Worm (Caenorhabditis elegans) whole organism, L4 larva: ENCODE results near the gene bath-45.
A peak's percentile ranks its signal among the peaks of the same experiment; 100 is the strongest.

Source experiments
- R02D3.7 ChIP-seq: fragments of 150-350 bp; sonication (generic microtip); optimal IDR thresholded peaks from 3 replicates; lab custom pipeline; 2014; ENCODE audit warnings: missing biosample characterization, missing genetic modification characterization
- Y48G9A.11 ChIP-seq: fragments of 200-800 bp; sonication (Bioruptor generic); IDR thresholded peaks from 2 replicates; pipeline ENCODE4 v1.3.6; 2022; ENCODE audit warnings: missing genetic modification reagents, missing genetic modification characterization, missing compliant biosample characterization
- aha-1 ChIP-seq: fragments of 150-350 bp; peaks from one replicate; lab custom pipeline; 2014; ENCODE audit warnings: missing biosample characterization, missing genetic modification characterization
- ama-1 ChIP-seq: fragments of 150-350 bp; optimal IDR thresholded peaks from 2 replicates; lab custom pipeline; 2014; ENCODE audit warnings: inconsistent platforms, mixed read lengths
- daf-8 ChIP-seq: fragments of 200-800 bp; sonication (Bioruptor generic); IDR thresholded peaks from 2 replicates; pipeline ENCODE4 v1.3.6; 2022; ENCODE audit warnings: missing genetic modification characterization, missing compliant biosample characterization
- dpl-1 ChIP-seq: fragments of 150-350 bp; optimal IDR thresholded peaks from 2 replicates; lab custom pipeline; 2014; ENCODE audit warnings: missing biosample characterization, missing genetic modification reagents, missing genetic modification characterization
- egl-27 ChIP-seq: sonication (generic microtip); optimal IDR thresholded peaks from 3 replicates; lab custom pipeline; 2017; ENCODE audit warnings: missing biosample characterization, missing genetic modification reagents, missing genetic modification characterization
- egl-43 ChIP-seq: fragments of 200-800 bp; sonication (Bioruptor generic); IDR thresholded peaks from 2 replicates; pipeline ENCODE4 v1.3.6; 2022; ENCODE audit warnings: missing genetic modification reagents, missing genetic modification characterization, missing compliant biosample characterization
- fkh-10 ChIP-seq: fragments of 150-350 bp; optimal IDR thresholded peaks from 2 replicates; lab custom pipeline; 2014; ENCODE audit warnings: missing biosample characterization, missing genetic modification reagents, missing genetic modification characterization
- lin-15B ChIP-seq: fragments of 150-350 bp; sonication (generic microtip); optimal IDR thresholded peaks from 3 replicates; lab custom pipeline; 2014; ENCODE audit warnings: missing biosample characterization, missing genetic modification characterization
- lin-38 ChIP-seq: fragments of 200-800 bp; sonication (Bioruptor generic); IDR thresholded peaks from 2 replicates; pipeline ENCODE4 v1.3.6; 2022; ENCODE audit warnings: missing genetic modification reagents, missing genetic modification characterization, missing compliant biosample characterization
- mes-2 ChIP-seq: sonication (generic microtip); optimal IDR thresholded peaks from 2 replicates; lab custom pipeline; 2016; ENCODE audit warnings: missing genotype, mild to moderate bottlenecking, missing genetic modification characterization, missing compliant biosample characterization; ENCODE audit not compliant: poor library complexity, severe bottlenecking
- nhr-102 ChIP-seq: sonication (generic microtip); optimal IDR thresholded peaks from 2 replicates; lab custom pipeline; 2016; ENCODE audit warnings: mild to moderate bottlenecking, missing genetic modification characterization, moderate library complexity, missing compliant biosample characterization
- nhr-237 ChIP-seq: sonication (generic microtip); optimal IDR thresholded peaks from 2 replicates; lab custom pipeline; 2017; ENCODE audit warnings: missing biosample characterization, missing genetic modification characterization
- nhr-25 ChIP-seq: sonication (generic microtip); optimal IDR thresholded peaks from 2 replicates; lab custom pipeline; 2017; ENCODE audit warnings: missing genetic modification characterization, mild to moderate bottlenecking, missing compliant biosample characterization, antibody characterized with exemption, moderate library complexity, borderline replicate concordance; ENCODE audit not compliant: insufficient read depth
- nhr-28 ChIP-seq: fragments of 150-350 bp; optimal IDR thresholded peaks from 2 replicates; lab custom pipeline; 2014; ENCODE audit warnings: missing biosample characterization, missing genetic modification characterization
- nhr-6 ChIP-seq: fragments of 150-350 bp; optimal IDR thresholded peaks from 2 replicates; lab custom pipeline; 2014; ENCODE audit warnings: missing biosample characterization, missing genetic modification characterization
- nhr-77 ChIP-seq: fragments of 150-350 bp; optimal IDR thresholded peaks from 2 replicates; lab custom pipeline; 2014; ENCODE audit warnings: missing biosample characterization, missing genetic modification characterization
- set-16 ChIP-seq: fragments of 200-800 bp; sonication (Bioruptor generic); IDR thresholded peaks from 2 replicates; pipeline ENCODE4 v1.3.6; 2022; ENCODE audit warnings: missing genetic modification reagents, missing genetic modification characterization, missing compliant biosample characterization
- spr-1 ChIP-seq: sonication (generic microtip); optimal IDR thresholded peaks from 2 replicates; lab custom pipeline; 2016; ENCODE audit warnings: mild to moderate bottlenecking, missing genetic modification characterization, missing compliant biosample characterization
- unc-39 ChIP-seq: sonication (generic microtip); optimal IDR thresholded peaks from 2 replicates; lab custom pipeline; 2017; ENCODE audit warnings: missing biosample characterization, missing genetic modification characterization
- unc-62 ChIP-seq, 3 experiments: fragments of 150-350 bp in 1 of 3; sonication (generic microtip); optimal IDR thresholded peaks in 2 of 3; peaks in 1 of 3; 1 replicate in 1 of 3; 2 replicates in 2 of 3; lab custom pipeline; 2014 to 2017; ENCODE audit warnings: missing biosample characterization in 3 of 3, missing genetic modification characterization in 3 of 3, missing genetic modification reagents in 3 of 3, missing genotype in 1 of 3
- vab-7 ChIP-seq: fragments of 200-800 bp; sonication (Bioruptor generic); IDR thresholded peaks from 2 replicates; pipeline ENCODE4 v1.3.6; 2022; ENCODE audit warnings: missing genetic modification reagents, missing genetic modification characterization, missing compliant biosample characterization
- ztf-11 ChIP-seq: fragments of 150-350 bp; optimal IDR thresholded peaks from 2 replicates; lab custom pipeline; 2014; ENCODE audit warnings: missing biosample characterization, missing genetic modification characterization

bath-45 gene

ce11 chrII:13083752-13084214 lies 39.0 kb upstream of the bath-45 start, which contains the start of the genes Y81G3A.1 and gcn-2:
Gene Y81G3A.1 (minus strand): TSS chrII:13083926.
Gene gcn-2 (plus strand): TSS chrII:13084164.
- peak; percentile 58 for TF ChIP-seq lin-38 (GFP tag; lab: Robert Waterston, UW)
- peak; percentile 96 for TF ChIP-seq dpl-1
- TF ChIP-seq mes-2: peak; percentile 82
- TF ChIP-seq aha-1: no peak
- TF ChIP-seq nhr-6: peak; percentile 2

DNA sequence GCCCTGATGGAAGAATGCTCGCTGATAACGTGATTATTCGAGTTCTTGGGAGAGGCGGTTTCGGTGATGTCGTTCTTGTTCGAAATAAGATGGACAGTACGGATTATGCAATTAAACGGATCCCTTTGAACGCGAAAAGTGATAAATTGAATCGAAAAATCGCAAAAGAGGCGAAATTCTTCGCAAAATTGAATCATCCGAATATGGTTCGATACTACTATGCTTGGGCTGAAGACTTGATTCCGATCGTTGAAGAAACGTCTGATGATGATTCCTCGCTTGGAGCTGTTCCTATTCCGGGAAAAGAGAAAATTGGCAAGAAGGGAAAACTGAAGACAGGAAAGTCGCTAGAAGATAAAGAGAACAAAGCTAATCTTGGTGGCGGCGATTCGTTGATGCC lies 36.9 kb upstream of the bath-45 start:
- no peak for TF ChIP-seq lin-15B
- TF ChIP-seq nhr-25 (tag; lab: Kevin White, UChicago): no peak
- no peak for TF ChIP-seq ama-1 (lab: Kevin White, UChicago)
- peak; percentile 92 for TF ChIP-seq aha-1
- TF ChIP-seq egl-27 (tag; lab: Kevin White, UChicago): no peak
- no peak for TF ChIP-seq R02D3.7 (tag; lab: Kevin White, UChicago)
- TF ChIP-seq unc-39: no peak
- TF ChIP-seq unc-62 (GFP tag; optimal IDR thresholded peaks at IDR 0.05 in 1 of 2; lab: Kevin White, UChicago): peak in 1 of 2 experiments; percentile 80
- no peak for TF ChIP-seq unc-62 (tag; optimal IDR thresholded peaks at IDR 0.05; lab: Kevin White, UChicago)
- TF ChIP-seq Y48G9A.11: no peak
- TF ChIP-seq nhr-28 (tag; lab: Kevin White, UChicago): no peak

DNA sequence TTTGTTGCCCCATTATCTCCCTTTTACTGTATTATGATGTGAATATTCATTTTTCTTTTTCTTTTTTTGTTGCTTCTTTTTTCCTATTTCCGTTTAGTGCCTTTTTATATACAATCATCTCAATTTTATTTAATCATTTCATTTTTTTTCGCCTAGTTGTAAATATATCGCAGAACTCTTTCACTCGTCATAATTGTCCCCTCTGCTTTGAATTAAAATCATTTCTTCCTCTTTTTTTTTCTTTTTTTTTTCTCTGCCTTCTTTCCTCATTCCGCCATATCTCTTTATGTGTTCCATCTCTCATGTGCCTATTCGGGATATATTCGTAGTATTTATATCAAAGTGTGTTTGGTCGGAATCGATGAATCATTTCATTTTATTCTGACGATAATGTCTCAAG lies 31.7 kb upstream of the bath-45 start, which contains the start of gene Y81G3A.4:
Gene Y81G3A.4 (plus strand): TSS at position 301 of the 400 bp plus-strand sequence.
- peak; percentile 13 for TF ChIP-seq nhr-28 (tag; lab: Kevin White, UChicago)
- peak; percentile 21 for TF ChIP-seq aha-1
- TF ChIP-seq vab-7 (GFP tag; lab: Robert Waterston, UW): no peak
- TF ChIP-seq, all 104 proteins: peak for 2

DNA sequence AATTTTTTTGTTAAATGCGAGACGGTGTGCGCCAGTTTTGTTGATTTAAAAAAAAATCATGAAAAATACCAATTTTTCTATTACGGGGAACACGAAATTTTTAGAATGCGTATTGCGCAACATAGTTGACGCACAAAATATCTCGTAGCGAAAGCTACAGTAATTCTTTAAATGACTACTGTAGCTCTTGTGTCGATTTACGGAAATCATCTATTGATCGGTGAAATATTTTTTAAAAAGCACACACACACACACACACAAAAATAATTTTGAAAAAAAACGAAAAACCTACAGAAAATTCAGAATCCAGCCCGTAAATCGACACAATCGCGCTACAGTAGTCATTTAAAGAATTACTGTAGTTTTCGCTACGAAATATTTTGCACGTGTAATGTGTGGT lies 31.0 kb upstream of the bath-45 start:
- TF ChIP-seq ztf-11 (tag; lab: Kevin White, UChicago) (no peak), unc-62 (GFP tag; optimal IDR thresholded peaks at IDR 0.05 in 1 of 2; lab: Kevin White, UChicago) (peak in 1 of 2 experiments; percentile 4), unc-62 (tag; optimal IDR thresholded peaks at IDR 0.05; lab: Kevin White, UChicago) (no peak)

DNA sequence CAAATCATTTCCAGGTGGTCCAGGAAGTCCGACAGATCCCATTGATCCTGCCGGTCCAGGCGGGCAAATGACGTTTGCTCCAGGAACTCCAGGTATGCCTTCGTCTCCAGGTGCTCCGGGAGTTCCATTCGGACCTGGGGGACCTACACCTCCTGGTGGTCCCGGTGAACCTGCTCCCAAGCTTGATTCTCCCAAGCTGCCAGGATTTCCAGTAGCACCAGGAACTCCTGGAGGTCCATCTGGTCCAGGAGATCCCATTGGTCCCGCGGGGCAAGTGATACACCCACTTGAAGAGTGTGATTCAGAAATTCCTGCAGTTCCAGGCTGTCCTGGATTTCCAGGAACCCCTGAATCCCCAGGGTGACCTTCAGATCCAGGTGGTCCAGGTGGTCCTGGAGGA lies 26.5 kb upstream of the bath-45 start:
- TF ChIP-seq daf-8: no peak
- peak; percentile 88 for TF ChIP-seq set-16 (GFP tag; lab: Robert Waterston, UW)
- TF ChIP-seq egl-43 (GFP tag; lab: Robert Waterston, UW): 0 out of 2 replicates have a peak, but pooled peaks have one; percentile 27

- TF ChIP-seq unc-62 (GFP tag; optimal IDR thresholded peaks at IDR 0.05 in 1 of 2; lab: Kevin White, UChicago) (peak in 1 of 2 experiments; percentile 35), unc-62 (tag; optimal IDR thresholded peaks at IDR 0.05; lab: Kevin White, UChicago) (no peak), spr-1 (tag; lab: Kevin White, UChicago) (no peak)
- TF ChIP-seq, all 104 proteins: peak for 1
Measured at ce11 chrII:13098175-13098574, 24.6 kb upstream of the bath-45 start, which contains the start of gene col-86. Gene col-86 (minus strand): TSS chrII:13098275.

ce11 chrII:13107719-13108118 lies 15.1 kb upstream of the bath-45 start, which contains the start of gene pqn-32:
Gene pqn-32 (plus strand): TSS chrII:13108019.
- no peak for TF ChIP-seq fkh-10 (GFP tag; lab: Kevin White, UChicago)
- 0 out of 2 replicates have a peak, but pooled peaks have one; percentile 15 for TF ChIP-seq egl-43 (GFP tag; lab: Robert Waterston, UW)
- TF ChIP-seq, all 104 proteins: peak for 1

DNA sequence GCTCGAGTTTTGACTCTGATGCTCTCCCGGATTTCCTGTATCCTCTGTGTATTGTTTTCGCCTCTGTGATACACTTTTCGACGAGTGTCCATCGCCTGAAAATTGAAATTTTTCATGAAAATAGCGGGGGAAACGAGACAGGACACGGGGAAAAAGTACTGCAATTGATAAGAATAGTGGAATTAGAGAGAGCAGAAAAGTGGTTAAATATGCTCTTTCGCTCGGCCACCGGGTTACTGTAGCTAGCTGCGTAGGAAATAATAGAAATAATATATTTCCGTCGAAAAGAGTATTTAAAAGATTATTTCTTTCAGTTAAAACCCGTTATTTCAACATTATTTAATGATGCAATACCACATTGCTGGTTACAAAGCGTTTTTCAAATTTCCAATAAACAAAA lies 6.1 kb upstream of the bath-45 start, which contains the start of gene rict-1:
Gene rict-1 (minus strand): TSS at position 101 of the 400 bp plus-strand sequence.
- TF ChIP-seq nhr-77 (tag; lab: Kevin White, UChicago): no peak
- peak in 1 of 2 experiments; percentile 89 for TF ChIP-seq unc-62 (GFP tag; optimal IDR thresholded peaks at IDR 0.05 in 1 of 2; lab: Kevin White, UChicago)
- no peak for TF ChIP-seq unc-62 (tag; optimal IDR thresholded peaks at IDR 0.05; lab: Kevin White, UChicago)
- no peak for TF ChIP-seq nhr-102 (tag; lab: Kevin White, UChicago)
- no peak for TF ChIP-seq nhr-237 (tag; lab: Kevin White, UChicago)
